Worm (Caenorhabditis elegans) whole organism, L4 larva: Measurements from ENCODE around the gene F52H2.3.

Experiments
- F26F4.8 ChIP-seq: fragments of 200-800 bp; sonication (Bioruptor generic); conservative IDR thresholded peaks from 2 replicates; pipeline ENCODE4 v1.3.6; 2022; ENCODE audit warnings: missing genetic modification characterization, missing compliant biosample characterization
- F37D6.2 ChIP-seq: sonication (generic microtip); optimal IDR thresholded peaks from 2 replicates; lab custom pipeline; 2016; ENCODE audit warnings: mild to moderate bottlenecking, missing genetic modification characterization, missing compliant biosample characterization
- F49E8.2 ChIP-seq: sonication (generic microtip); optimal IDR thresholded peaks from 2 replicates; lab custom pipeline; 2016; ENCODE audit warnings: missing compliant biosample characterization, mild to moderate bottlenecking, missing genetic modification characterization, borderline replicate concordance
- R02D3.7 ChIP-seq: fragments of 150-350 bp; sonication (generic microtip); optimal IDR thresholded peaks from 3 replicates; lab custom pipeline; 2014; ENCODE audit warnings: missing biosample characterization, missing genetic modification characterization
- T20F7.1 ChIP-seq: fragments of 200-800 bp; sonication (Bioruptor generic); optimal IDR thresholded peaks from 2 replicates; lab custom pipeline; 2018; ENCODE audit warnings: mild to moderate bottlenecking, missing genetic modification characterization, missing compliant biosample characterization
- Y5F2A.4 ChIP-seq: fragments of 200-800 bp; sonication (Bioruptor generic); optimal IDR thresholded peaks from 2 replicates; lab custom pipeline; 2018; ENCODE audit warnings: mild to moderate bottlenecking, missing genetic modification characterization, missing compliant biosample characterization
- Y75B8A.6 ChIP-seq: fragments of 200-800 bp; sonication (Bioruptor generic); IDR thresholded peaks from 2 replicates; pipeline ENCODE4 v1.3.6; 2022; ENCODE audit warnings: missing genetic modification reagents, missing genetic modification characterization, missing compliant biosample characterization
- ZK337.2 ChIP-seq: fragments of 200-800 bp; sonication (Bioruptor generic); IDR thresholded peaks from 2 replicates; pipeline ENCODE4 v1.3.6; 2022; ENCODE audit warnings: missing genetic modification reagents, missing genetic modification characterization, missing compliant biosample characterization
- aly-2 ChIP-seq: sonication (generic microtip); optimal IDR thresholded peaks from 2 replicates; lab custom pipeline; 2018; ENCODE audit warnings: missing biosample characterization, missing genetic modification characterization
- ceh-44 ChIP-seq: fragments of 200-800 bp; sonication (Bioruptor generic); IDR thresholded peaks from 2 replicates; pipeline ENCODE4 v1.3.6; 2022; ENCODE audit warnings: missing genetic modification reagents, missing genetic modification characterization, missing compliant biosample characterization
- daf-8 ChIP-seq: fragments of 200-800 bp; sonication (Bioruptor generic); IDR thresholded peaks from 2 replicates; pipeline ENCODE4 v1.3.6; 2022; ENCODE audit warnings: missing genetic modification characterization, missing compliant biosample characterization
- dve-1 ChIP-seq: sonication (generic microtip); optimal IDR thresholded peaks from 2 replicates; lab custom pipeline; 2017; ENCODE audit warnings: antibody characterized with exemption, mild to moderate bottlenecking, missing genetic modification characterization, missing compliant biosample characterization; ENCODE audit not compliant: insufficient read depth
- egl-43 ChIP-seq: fragments of 200-800 bp; sonication (Bioruptor generic); IDR thresholded peaks from 2 replicates; pipeline ENCODE4 v1.3.6; 2022; ENCODE audit warnings: missing genetic modification reagents, missing genetic modification characterization, missing compliant biosample characterization
- jun-1 ChIP-seq: fragments of 150-350 bp; optimal IDR thresholded peaks from 2 replicates; lab custom pipeline; 2014; ENCODE audit warnings: missing biosample characterization, missing genetic modification reagents, missing genetic modification characterization
- lim-7 ChIP-seq: fragments of 200-800 bp; sonication (Bioruptor generic); IDR thresholded peaks from 2 replicates; pipeline ENCODE4 v1.3.6; 2022; ENCODE audit warnings: missing genetic modification characterization, missing compliant biosample characterization
- lin-15B ChIP-seq: fragments of 150-350 bp; sonication (generic microtip); optimal IDR thresholded peaks from 3 replicates; lab custom pipeline; 2014; ENCODE audit warnings: missing biosample characterization, missing genetic modification characterization
- lin-29 ChIP-seq: fragments of 200-800 bp; sonication (Bioruptor generic); IDR thresholded peaks from 2 replicates; pipeline ENCODE4 v1.3.6; 2022; ENCODE audit warnings: missing genetic modification reagents, missing genetic modification characterization, missing compliant biosample characterization
- lin-38 ChIP-seq: fragments of 200-800 bp; sonication (Bioruptor generic); IDR thresholded peaks from 2 replicates; pipeline ENCODE4 v1.3.6; 2022; ENCODE audit warnings: missing genetic modification reagents, missing genetic modification characterization, missing compliant biosample characterization
- lin-39 ChIP-seq: fragments of 150-350 bp; optimal IDR thresholded peaks from 2 replicates; lab custom pipeline; 2014; ENCODE audit warnings: missing biosample characterization, missing genetic modification reagents, missing genetic modification characterization
- madf-9 ChIP-seq: fragments of 200-800 bp; sonication (Bioruptor generic); conservative IDR thresholded peaks from 2 replicates; pipeline ENCODE4 v1.3.6; 2022; ENCODE audit warnings: missing genetic modification reagents, missing genetic modification characterization, missing compliant biosample characterization
- mdl-1 ChIP-seq, 2 experiments: fragments of 150-350 bp in 1 of 2; sonication (generic microtip) in 1 of 2; optimal IDR thresholded peaks; 2 replicates each; lab custom pipeline; 2014 to 2017; ENCODE audit warnings: missing biosample characterization in 2 of 2, missing genetic modification characterization in 2 of 2
- mdt-29 ChIP-seq: fragments of 200-800 bp; sonication (Bioruptor generic); IDR thresholded peaks from 2 replicates; pipeline ENCODE4 v1.3.6; 2022; ENCODE audit warnings: missing genetic modification reagents, missing genetic modification characterization, missing compliant biosample characterization
- mep-1 ChIP-seq: fragments of 150-350 bp; sonication (generic microtip); optimal IDR thresholded peaks from 3 replicates; lab custom pipeline; 2014; ENCODE audit warnings: missing biosample characterization, missing genetic modification characterization
- mes-2 ChIP-seq: sonication (generic microtip); optimal IDR thresholded peaks from 2 replicates; lab custom pipeline; 2016; ENCODE audit warnings: missing genotype, mild to moderate bottlenecking, missing genetic modification characterization, missing compliant biosample characterization; ENCODE audit not compliant: poor library complexity, severe bottlenecking
- mxl-2 ChIP-seq: fragments of 200-800 bp; sonication (Bioruptor generic); conservative IDR thresholded peaks from 2 replicates; pipeline ENCODE4 v1.3.6; 2022; ENCODE audit warnings: missing genetic modification reagents, missing genetic modification characterization, missing compliant biosample characterization
- mxl-3 ChIP-seq: fragments of 200-800 bp; sonication (Bioruptor generic); optimal IDR thresholded peaks from 2 replicates; lab custom pipeline; 2018; ENCODE audit warnings: mild to moderate bottlenecking, missing genetic modification characterization, missing compliant biosample characterization
- nhr-237 ChIP-seq: sonication (generic microtip); optimal IDR thresholded peaks from 2 replicates; lab custom pipeline; 2017; ENCODE audit warnings: missing biosample characterization, missing genetic modification characterization
- nhr-25 ChIP-seq: sonication (generic microtip); optimal IDR thresholded peaks from 2 replicates; lab custom pipeline; 2017; ENCODE audit warnings: missing genetic modification characterization, mild to moderate bottlenecking, missing compliant biosample characterization, antibody characterized with exemption, moderate library complexity, borderline replicate concordance; ENCODE audit not compliant: insufficient read depth
- nhr-41 ChIP-seq: fragments of 200-800 bp; sonication (Bioruptor generic); IDR thresholded peaks from 2 replicates; pipeline ENCODE4 v1.3.6; 2022; ENCODE audit warnings: missing genetic modification reagents, missing genetic modification characterization, missing compliant biosample characterization
- nhr-42 ChIP-seq: fragments of 200-800 bp; sonication (Bioruptor generic); IDR thresholded peaks from 2 replicates; pipeline ENCODE4 v1.3.6; 2022; ENCODE audit warnings: missing genetic modification characterization, missing compliant biosample characterization
- nhr-48 ChIP-seq: sonication (generic microtip); optimal IDR thresholded peaks from 2 replicates; lab custom pipeline; 2016; ENCODE audit warnings: mild to moderate bottlenecking, missing genetic modification characterization, missing compliant biosample characterization
- pha-4 ChIP-seq, 2 experiments: fragments of 150-350 bp in 1 of 2; fragments of 200-800 bp in 1 of 2; sonication (Bioruptor generic) in 1 of 2; IDR thresholded peaks in 1 of 2; optimal IDR thresholded peaks in 1 of 2; 2 replicates each; pipeline versions ENCODE4 v1.3.6 to Lab custom; 2014 to 2022; ENCODE audit warnings: missing genetic modification characterization in 2 of 2, missing genetic modification reagents in 2 of 2, missing biosample characterization in 1 of 2, missing compliant biosample characterization in 1 of 2
- pqm-1 ChIP-seq: sonication (generic microtip); optimal IDR thresholded peaks from 2 replicates; lab custom pipeline; 2017; ENCODE audit warnings: missing biosample characterization, missing genetic modification characterization
- rbr-2 ChIP-seq: sonication (generic microtip); optimal IDR thresholded peaks from 2 replicates; lab custom pipeline; 2016; ENCODE audit warnings: missing genotype, missing genetic modification characterization, missing compliant biosample characterization
- sdz-12 ChIP-seq: fragments of 200-800 bp; sonication (Bioruptor generic); optimal IDR thresholded peaks from 2 replicates; lab custom pipeline; 2018; ENCODE audit warnings: mild to moderate bottlenecking, missing genetic modification characterization, missing compliant biosample characterization
- snpc-1.2 ChIP-seq: fragments of 200-800 bp; sonication (Bioruptor generic); IDR thresholded peaks from 2 replicates; pipeline ENCODE4 v1.3.6; 2022; ENCODE audit warnings: missing genetic modification reagents, missing genetic modification characterization, missing compliant biosample characterization
- tag-97 ChIP-seq: fragments of 200-800 bp; sonication (Bioruptor generic); IDR thresholded peaks from 2 replicates; pipeline ENCODE4 v1.3.6; 2022; ENCODE audit warnings: missing genetic modification characterization, missing compliant biosample characterization
- tra-1 ChIP-seq: fragments of 200-800 bp; sonication (Bioruptor generic); IDR thresholded peaks from 2 replicates; pipeline ENCODE4 v1.3.6; 2022; ENCODE audit warnings: missing genetic modification reagents, missing genetic modification characterization, missing compliant biosample characterization
- unc-130 ChIP-seq: sonication (generic microtip); optimal IDR thresholded peaks from 2 replicates; lab custom pipeline; 2016; ENCODE audit warnings: missing genetic modification reagents, missing genetic modification characterization, missing compliant biosample characterization
- unc-62 ChIP-seq, 3 experiments: fragments of 150-350 bp in 1 of 3; sonication (generic microtip); optimal IDR thresholded peaks in 2 of 3; peaks in 1 of 3; 1 replicate in 1 of 3; 2 replicates in 2 of 3; lab custom pipeline; 2014 to 2017; ENCODE audit warnings: missing biosample characterization in 3 of 3, missing genetic modification characterization in 3 of 3, missing genetic modification reagents in 3 of 3, missing genotype in 1 of 3
- zfp-2 ChIP-seq: sonication (generic microtip); optimal IDR thresholded peaks from 2 replicates; lab custom pipeline; 2016; ENCODE audit warnings: mild to moderate bottlenecking, missing genetic modification characterization, missing compliant biosample characterization
- zip-11 ChIP-seq: fragments of 200-800 bp; sonication (Bioruptor generic); IDR thresholded peaks from 2 replicates; pipeline ENCODE4 v1.3.6; 2022; ENCODE audit warnings: missing genetic modification characterization, missing compliant biosample characterization
- ztf-11 ChIP-seq: fragments of 150-350 bp; optimal IDR thresholded peaks from 2 replicates; lab custom pipeline; 2014; ENCODE audit warnings: missing biosample characterization, missing genetic modification characterization

The F52H2.3 gene

ce11 chrX:2536246-2536772 is 4.5 kb downstream of the F52H2.3 start (continued):
- TF ChIP-seq pha-4 (GFP tag; IDR thresholded peaks at IDR 0.05; lab: Robert Waterston, UW) (no peak; the same call in 1 of the 2 replicates), pha-4 (tag; optimal IDR thresholded peaks at IDR 0.05; lab: Kevin White, UChicago) (peak; percentile 87), mdl-1 (tag; optimal IDR thresholded peaks at IDR 0.05; lab: Kevin White, UChicago) (peak in 1 of 2 experiments; percentile 78), sdz-12 (GFP tag; lab: Kevin White, UChicago) (no peak), nhr-237 (no peak), pqm-1 (tag; lab: Kevin White, UChicago) (no peak), unc-130 (GFP tag; lab: Kevin White, UChicago) (no peak), lin-15B (tag; lab: Kevin White, UChicago) (no peak)
- TF ChIP-seq, all 104 proteins: peak for 33

ce11 chrX:2532357-2532756 is 8.5 kb downstream of the F52H2.3 start, which contains the start of gene tbc-12:
Gene tbc-12, minus strand, starts transcription at chrX:2532457.
- TF ChIP-seq tag-97 (GFP tag; lab: Robert Waterston, UW) (no peak), pha-4 (GFP tag; IDR thresholded peaks at IDR 0.05; lab: Robert Waterston, UW) (no peak), pha-4 (tag; optimal IDR thresholded peaks at IDR 0.05; lab: Kevin White, UChicago) (no peak), unc-62 (GFP tag; optimal IDR thresholded peaks at IDR 0.05 in 1 of 2; lab: Kevin White, UChicago) (peak in 1 of 2 experiments; percentile 67), unc-62 (tag; optimal IDR thresholded peaks at IDR 0.05; lab: Kevin White, UChicago) (no peak)

DNA sequence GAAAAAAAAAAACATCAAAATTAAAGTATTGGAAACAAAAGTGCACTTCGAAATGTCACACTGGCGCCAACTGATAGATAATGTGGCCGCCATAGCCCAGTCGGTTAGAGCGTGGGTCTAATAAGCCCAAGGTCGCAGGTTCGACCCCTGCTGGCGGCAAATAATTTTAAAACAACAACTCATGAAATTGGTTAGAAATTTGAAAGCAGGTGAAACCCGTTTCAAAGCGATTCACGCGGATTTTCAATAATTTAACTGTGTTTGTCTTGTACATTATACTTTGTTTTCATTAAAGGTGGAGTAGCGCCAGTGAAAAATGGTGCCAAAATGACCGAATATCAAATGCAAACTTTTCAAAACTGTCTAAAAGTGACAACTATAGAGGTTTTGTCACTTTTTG is 9.6 kb downstream of the F52H2.3 start:
- TF ChIP-seq egl-43 = peak; percentile 83
- no peak for TF ChIP-seq zip-11 (GFP tag; lab: Robert Waterston, UW)
- no peak for TF ChIP-seq mxl-3
- TF ChIP-seq dve-1 = peak; percentile 60
- TF ChIP-seq daf-8 (GFP tag; lab: Robert Waterston, UW) = no peak
- peak; percentile 53 for TF ChIP-seq madf-9
- peak; percentile 39 for TF ChIP-seq T20F7.1 (GFP tag; lab: Kevin White, UChicago)
- TF ChIP-seq nhr-41 (GFP tag; lab: Robert Waterston, UW) = peak; percentile 66; the same call in 1 of the 2 replicates
- TF ChIP-seq R02D3.7 (tag; lab: Kevin White, UChicago) = no peak
- TF ChIP-seq aly-2 (tag; lab: Kevin White, UChicago) = no peak
- TF ChIP-seq jun-1 (tag; lab: Kevin White, UChicago) = no peak
- TF ChIP-seq sdz-12 (GFP tag; lab: Kevin White, UChicago) = no peak
- TF ChIP-seq lim-7 (GFP tag; lab: Robert Waterston, UW) = peak; percentile 81
- TF ChIP-seq ceh-44 = 0 out of 2 replicates have a peak, but pooled peaks have one; percentile 48
- peak; percentile 81 for TF ChIP-seq snpc-1.2
- TF ChIP-seq nhr-48 (tag; lab: Kevin White, UChicago) = peak; percentile 46
- TF ChIP-seq lin-38 (GFP tag; lab: Robert Waterston, UW) = peak; percentile 63
- peak; percentile 70; the same call in 1 of the 2 replicates for TF ChIP-seq pha-4 (GFP tag; IDR thresholded peaks at IDR 0.05; lab: Robert Waterston, UW)
- no peak for TF ChIP-seq pha-4 (tag; optimal IDR thresholded peaks at IDR 0.05; lab: Kevin White, UChicago)
- TF ChIP-seq F37D6.2 (tag; lab: Kevin White, UChicago) = no peak
- no peak for TF ChIP-seq nhr-25 (tag; lab: Kevin White, UChicago)
- peak; percentile 71 for TF ChIP-seq tra-1 (GFP tag; lab: Robert Waterston, UW)
- TF ChIP-seq lin-29 = no peak
- no peak for TF ChIP-seq Y75B8A.6
- TF ChIP-seq ztf-11 = no peak
- peak; percentile 16 for TF ChIP-seq rbr-2
- TF ChIP-seq F49E8.2 = peak; percentile 22
- TF ChIP-seq mes-2 (tag; lab: Kevin White, UChicago) = peak; percentile 59
- TF ChIP-seq mep-1 (tag; lab: Kevin White, UChicago) = no peak
- 0 out of 2 replicates have a peak, but pooled peaks have one; percentile 35 for TF ChIP-seq F26F4.8
- TF ChIP-seq ZK337.2 (GFP tag; lab: Robert Waterston, UW) = no peak
- no peak for TF ChIP-seq Y5F2A.4 (GFP tag; lab: Kevin White, UChicago)
- TF ChIP-seq mdt-29 = peak; percentile 73
- no peak for TF ChIP-seq lin-39
- TF ChIP-seq nhr-42 = no peak
- no peak for TF ChIP-seq lin-15B (tag; lab: Kevin White, UChicago)
- peak; percentile 12 for TF ChIP-seq zfp-2 (tag; lab: Kevin White, UChicago)
- TF ChIP-seq mxl-2 (GFP tag; lab: Robert Waterston, UW) = no peak
